Worm (Caenorhabditis elegans): ENCODE data around the gene adah-1.

ce11 chrIV:7022227-7022626 is 1.8 kb upstream of the adah-1 start:
- no peak for TF ChIP-seq hlh-11 (tag; optimal IDR thresholded peaks at IDR 0.05)
- TF ChIP-seq daf-12 (tag; optimal IDR thresholded peaks at IDR 0.05) = no peak
